Worm (Caenorhabditis elegans): Measurements from ENCODE around the gene sru-48.

- TF ChIP-seq unc-39 (tag; optimal IDR thresholded peaks at IDR 0.05) (no peak), unc-120 (tag; optimal IDR thresholded peaks at IDR 0.05; ENCODE audit: poor library complexity, severe bottlenecking) (no peak), blmp-1 (tag; optimal IDR thresholded peaks at IDR 0.05) (no peak), lin-13 (tag; optimal IDR thresholded peaks at IDR 0.05) (no peak), nhr-76 (tag; optimal IDR thresholded peaks at IDR 0.05) (no peak), pha-4 (tag; optimal IDR thresholded peaks at IDR 0.05) (no peak), mls-2 (tag; optimal IDR thresholded peaks at IDR 0.05) (no peak), snpc-4 (tag; optimal IDR thresholded peaks at IDR 0.05) (no peak)
Measured at ce11 chrX:5199245-5199644, 19.3 kb downstream of the sru-48 start.

Data from whole organism, mixed stage, embryonic.